Fruit fly (Drosophila melanogaster) whole organism, wandering third instar larva: Measurements from ENCODE around the gene CG18666.

Experiments
- Abd-B ChIP-seq: fragments of >200 bp; optimal IDR thresholded peaks from 2 replicates; lab custom pipeline; 2017; ENCODE audit warnings: missing biosample characterization, missing genetic modification characterization
- CG32264 ChIP-seq: fragments of 200-800 bp; sonication (Bioruptor generic); optimal IDR thresholded peaks from 2 replicates; lab custom pipeline; 2016; ENCODE audit warnings: missing biosample characterization, missing genetic modification characterization
- CG9705 ChIP-seq: fragments of 200-800 bp; sonication (Bioruptor generic); optimal IDR thresholded peaks from 2 replicates; lab custom pipeline; 2018; ENCODE audit warnings: missing biosample characterization, mild to moderate bottlenecking, missing genetic modification characterization
- CrebA ChIP-seq: fragments of 200-800 bp; sonication (Bioruptor generic); optimal IDR thresholded peaks from 2 replicates; lab custom pipeline; 2016; ENCODE audit warnings: missing biosample characterization, mild to moderate bottlenecking, missing genetic modification characterization, borderline replicate concordance
- Dfd ChIP-seq: fragments of >200 bp; optimal IDR thresholded peaks from 2 replicates; lab custom pipeline; 2017; ENCODE audit warnings: missing biosample characterization, missing genetic modification characterization
- Dif ChIP-seq: fragments of 200-275, 200-300 bp; sonication (Bioruptor generic); optimal IDR thresholded peaks from 2 replicates; lab custom pipeline; 2018; ENCODE audit warnings: missing biosample characterization, missing genetic modification characterization; ENCODE audit not compliant: partially characterized antibody
- GATAd ChIP-seq: sonication (Bioruptor generic); optimal IDR thresholded peaks from 2 replicates; lab custom pipeline; 2016; ENCODE audit warnings: missing biosample characterization, missing genetic modification characterization
- HLH106 ChIP-seq: fragments of 200-800 bp; optimal IDR thresholded peaks from 3 replicates; lab custom pipeline; 2019; ENCODE audit warnings: missing biosample characterization, mild to moderate bottlenecking, missing genetic modification characterization, moderate library complexity
- Jra ChIP-seq: sonication (Bioruptor generic); optimal IDR thresholded peaks from 2 replicates; lab custom pipeline; 2016; ENCODE audit warnings: missing biosample characterization, missing genetic modification characterization
- Myc ChIP-seq: fragments of >200 bp; optimal IDR thresholded peaks from 2 replicates; lab custom pipeline; 2017
- N ChIP-seq: fragments of >200 bp; optimal IDR thresholded peaks from 2 replicates; lab custom pipeline; 2018; ENCODE audit warnings: missing biosample characterization, missing external identifiers, missing genetic modification characterization
- OdsH ChIP-seq: fragments of 200-800 bp; sonication (Bioruptor generic); optimal IDR thresholded peaks from 2 replicates; lab custom pipeline; 2016; ENCODE audit warnings: missing biosample characterization, mild to moderate bottlenecking, missing genetic modification characterization
- Rel ChIP-seq, 2 experiments: fragments of 200-800 bp; sonication (Bioruptor generic) in 1 of 2; optimal IDR thresholded peaks; 2 replicates in 1 of 2; 3 replicates in 1 of 2; lab custom pipeline; 2016 to 2019; ENCODE audit warnings: mild to moderate bottlenecking in 2 of 2, missing biosample characterization in 2 of 2, missing genetic modification characterization in 2 of 2, moderate library complexity in 1 of 2
- Sp1 ChIP-seq: fragments of 200-800 bp; sonication (Bioruptor generic); optimal IDR thresholded peaks from 3 replicates; lab custom pipeline; 2019; ENCODE audit warnings: missing biosample characterization, mild to moderate bottlenecking, missing genetic modification characterization, moderate library complexity
- Vsx2 ChIP-seq: fragments of 200-300, 225-300 bp; sonication (Bioruptor generic); optimal IDR thresholded peaks from 2 replicates; lab custom pipeline; 2018; ENCODE audit warnings: missing biosample characterization, missing genetic modification characterization; ENCODE audit not compliant: partially characterized antibody
- br ChIP-seq: fragments of 200-800 bp; sonication (Bioruptor generic); optimal IDR thresholded peaks from 2 replicates; lab custom pipeline; 2016; ENCODE audit warnings: missing biosample characterization, missing genetic modification characterization
- brk ChIP-seq: fragments of 200-800 bp; sonication (Bioruptor generic); optimal IDR thresholded peaks from 2 replicates; lab custom pipeline; 2016; ENCODE audit warnings: missing biosample characterization, mild to moderate bottlenecking, missing genetic modification characterization
- dl ChIP-seq, 2 experiments: fragments of 175-275, 200-275 bp in 1 of 2; fragments of 200-275 bp in 1 of 2; sonication (Bioruptor generic); optimal IDR thresholded peaks; lab custom pipeline; 2018; ENCODE audit warnings: mild to moderate bottlenecking in 2 of 2, missing biosample characterization in 2 of 2, missing genetic modification characterization in 2 of 2, moderate library complexity in 2 of 2; ENCODE audit not compliant: partially characterized antibody in 2 of 2, insufficient read depth in 1 of 2
- dmrt93B ChIP-seq: fragments of 200-800 bp; sonication (Bioruptor generic); optimal IDR thresholded peaks from 2 replicates; lab custom pipeline; 2018; ENCODE audit warnings: missing biosample characterization, mild to moderate bottlenecking, missing genetic modification characterization
- dsf ChIP-seq: sonication (Bioruptor generic); optimal IDR thresholded peaks from 2 replicates; lab custom pipeline; 2016; ENCODE audit warnings: missing biosample characterization, missing genetic modification characterization, borderline replicate concordance
- ey ChIP-seq: fragments of 200-800 bp; sonication (Bioruptor generic); optimal IDR thresholded peaks from 2 replicates; lab custom pipeline; 2016; ENCODE audit warnings: missing biosample characterization, missing genetic modification characterization
- foxo ChIP-seq, 2 experiments: fragments of 200-800 bp; sonication (Bioruptor generic); optimal IDR thresholded peaks; 2 replicates in 1 of 2; 3 replicates in 1 of 2; lab custom pipeline; 2016 to 2017; ENCODE audit warnings: missing biosample characterization in 2 of 2, missing genetic modification characterization in 2 of 2
- fru ChIP-seq: fragments of 200-800 bp; sonication (Bioruptor generic); optimal IDR thresholded peaks from 3 replicates; lab custom pipeline; 2016; ENCODE audit warnings: missing biosample characterization, mild to moderate bottlenecking, missing genetic modification characterization
- h ChIP-seq: fragments of 200-800 bp; sonication (Bioruptor generic); optimal IDR thresholded peaks from 3 replicates; lab custom pipeline; 2016; ENCODE audit warnings: missing biosample characterization, mild to moderate bottlenecking, missing genetic modification characterization
- jim ChIP-seq: fragments of 175-275, 200-325 bp; sonication (Bioruptor generic); optimal IDR thresholded peaks from 2 replicates; lab custom pipeline; 2016; ENCODE audit warnings: missing biosample characterization, mild to moderate bottlenecking, missing genetic modification characterization
- lola ChIP-seq: fragments of >200 bp; optimal IDR thresholded peaks from 2 replicates; lab custom pipeline; 2017; ENCODE audit warnings: missing biosample characterization, missing genetic modification characterization
- pan ChIP-seq: fragments of >200 bp; optimal IDR thresholded peaks from 2 replicates; lab custom pipeline; 2017
- psq ChIP-seq: fragments of 200-800 bp; sonication (Bioruptor generic); optimal IDR thresholded peaks from 3 replicates; lab custom pipeline; 2017; ENCODE audit warnings: missing biosample characterization, mild to moderate bottlenecking, missing genetic modification characterization, moderate library complexity
- rgr ChIP-seq: fragments of 200-800 bp; sonication (Bioruptor generic); optimal IDR thresholded peaks from 3 replicates; lab custom pipeline; 2016; ENCODE audit warnings: missing biosample characterization, mild to moderate bottlenecking, missing genetic modification characterization
- sv ChIP-seq: fragments of 200-800 bp; sonication (Bioruptor generic); optimal IDR thresholded peaks from 3 replicates; lab custom pipeline; 2016; ENCODE audit warnings: missing biosample characterization, missing genetic modification characterization
- tai ChIP-seq: sonication (Bioruptor generic); optimal IDR thresholded peaks from 2 replicates; lab custom pipeline; 2016; ENCODE audit warnings: missing biosample characterization, missing genetic modification characterization
- usp ChIP-seq: fragments of >200 bp; optimal IDR thresholded peaks from 2 replicates; lab custom pipeline; 2017; ENCODE audit warnings: missing biosample characterization, missing genetic modification characterization
- woc ChIP-seq: sonication (Bioruptor generic); optimal IDR thresholded peaks from 2 replicates; lab custom pipeline; 2016; ENCODE audit warnings: missing biosample characterization, mild to moderate bottlenecking, missing genetic modification characterization

Gene CG18666

DNA sequence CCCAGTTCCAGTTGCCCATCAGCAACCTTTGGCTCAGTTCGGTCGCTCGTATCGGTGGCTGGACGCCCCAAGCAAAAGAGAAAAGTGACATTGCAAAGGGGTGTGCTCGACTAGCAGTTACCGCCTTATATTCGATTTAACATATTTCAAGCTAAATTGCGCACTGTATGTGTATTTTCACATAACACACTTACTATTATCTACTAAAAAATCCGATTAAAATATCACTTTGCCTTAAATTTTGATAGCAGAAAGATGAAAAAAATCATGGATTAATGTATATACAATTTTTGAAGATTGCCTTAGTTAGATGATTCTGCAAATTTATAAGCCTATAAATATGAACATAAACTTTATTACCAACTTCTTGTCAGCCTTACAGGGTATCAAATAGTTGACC is 13.0 kb upstream of the CG18666 start:
- TF ChIP-seq CG32264 (GFP tag; lab: Kevin White, UChicago) (no peak), brk (GFP tag; lab: Kevin White, UChicago) (no peak), foxo (GFP tag; optimal IDR thresholded peaks at IDR 0.05; lab: Kevin White, UChicago) (peak in 1 of 2 experiments; percentile 31), Dif (no peak), woc (GFP tag; lab: Kevin White, UChicago) (peak; percentile 66), OdsH (GFP tag; lab: Kevin White, UChicago) (peak; percentile 41), h (GFP tag; lab: Kevin White, UChicago) (peak; percentile 24), psq (GFP tag; lab: Kevin White, UChicago) (peak; percentile 29), dmrt93B (GFP tag; lab: Kevin White, UChicago) (peak; percentile 16), ey (GFP tag; lab: Kevin White, UChicago) (peak; percentile 1), fru (peak; percentile 25), rgr (no peak), Sp1 (no peak), usp (GFP tag; lab: Kevin White, UChicago) (no peak), GATAd (GFP tag; lab: Kevin White, UChicago) (no peak)

DNA sequence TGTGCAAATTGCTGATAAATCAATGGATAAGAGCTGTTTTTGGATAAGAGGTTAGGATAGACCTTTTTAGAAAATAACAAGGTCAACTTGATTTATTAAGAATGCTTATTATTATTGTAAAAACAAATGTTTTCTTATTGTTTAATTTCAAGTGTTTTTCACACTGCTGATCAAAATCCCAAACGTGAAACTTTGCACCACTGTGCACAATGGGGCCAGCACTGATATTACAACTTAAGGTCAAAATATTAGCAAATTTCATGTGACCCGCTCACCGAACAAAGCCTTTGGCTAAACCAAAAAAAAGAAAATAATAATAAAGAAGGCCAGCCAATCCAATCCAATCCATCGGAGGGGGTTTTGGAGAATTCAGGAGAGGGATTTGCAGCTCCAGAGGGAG is 11.8 kb upstream of the CG18666 start:
- TF ChIP-seq sv (GFP tag; lab: Kevin White, UChicago), result no peak
- peak; percentile 19 for TF ChIP-seq fru
- TF ChIP-seq Myc (lab: Kevin White, UChicago), result no peak
- TF ChIP-seq br, result no peak
- TF ChIP-seq CrebA (GFP tag; lab: Kevin White, UChicago), result no peak
- TF ChIP-seq pan (lab: Kevin White, UChicago), result no peak
- TF ChIP-seq h (GFP tag; lab: Kevin White, UChicago), result peak; percentile 9
- TF ChIP-seq foxo (GFP tag; optimal IDR thresholded peaks at IDR 0.05; lab: Kevin White, UChicago), result peak in 1 of 2 experiments; percentile 23
- no peak for TF ChIP-seq dmrt93B (GFP tag; lab: Kevin White, UChicago)
- TF ChIP-seq CG9705, result no peak
- TF ChIP-seq CG32264 (GFP tag; lab: Kevin White, UChicago), result no peak
- TF ChIP-seq Rel (GFP tag; optimal IDR thresholded peaks at IDR 0.05; lab: Kevin White, UChicago), result no peak
- TF ChIP-seq Rel (tag; optimal IDR thresholded peaks at IDR 0.05; lab: Kevin White, UChicago), result no peak
- no peak for TF ChIP-seq Dfd (GFP tag; lab: Kevin White, UChicago)
- no peak for TF ChIP-seq HLH106 (tag; lab: Kevin White, UChicago)
- TF ChIP-seq Sp1, result no peak
- TF ChIP-seq lola (GFP tag; lab: Kevin White, UChicago), result no peak
- no peak for TF ChIP-seq N (GFP tag; lab: Kevin White, UChicago)
- no peak for TF ChIP-seq ey (GFP tag; lab: Kevin White, UChicago)
- TF ChIP-seq psq (GFP tag; lab: Kevin White, UChicago), result no peak
- no peak for TF ChIP-seq Jra (GFP tag; lab: Kevin White, UChicago)
- TF ChIP-seq rgr, result peak; percentile 22
- TF ChIP-seq tai, result no peak
- TF ChIP-seq Vsx2 (GFP tag; lab: Kevin White, UChicago), result no peak
- no peak for TF ChIP-seq OdsH (GFP tag; lab: Kevin White, UChicago)

DNA sequence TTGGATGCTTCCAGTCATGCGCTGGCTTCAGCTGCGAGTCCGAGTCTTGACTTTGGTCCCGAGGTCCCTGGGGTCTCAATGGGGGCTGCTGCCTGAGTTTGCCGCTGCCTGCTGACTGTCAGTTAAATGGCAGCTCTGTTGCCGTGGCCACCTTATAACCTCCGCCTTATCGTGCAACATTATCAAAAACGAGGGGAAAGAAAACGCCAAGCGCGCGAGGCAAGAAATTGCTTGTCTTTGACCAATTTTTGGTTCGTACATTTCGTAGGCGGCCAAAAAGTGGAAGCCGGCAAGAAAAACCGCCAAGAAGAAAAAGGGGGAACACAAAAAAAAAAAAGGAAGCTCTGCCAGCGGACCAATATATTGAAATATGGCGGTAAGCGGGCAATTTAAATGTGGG is 10.7 kb upstream of the CG18666 start:
- TF ChIP-seq HLH106 (tag; lab: Kevin White, UChicago), result no peak
- no peak for TF ChIP-seq pan (lab: Kevin White, UChicago)
- no peak for TF ChIP-seq foxo (GFP tag; optimal IDR thresholded peaks at IDR 0.05; lab: Kevin White, UChicago)
- TF ChIP-seq N (GFP tag; lab: Kevin White, UChicago), result no peak
- TF ChIP-seq dsf (GFP tag; lab: Kevin White, UChicago), result no peak
- TF ChIP-seq brk (GFP tag; lab: Kevin White, UChicago), result peak; percentile 1
- TF ChIP-seq dmrt93B (GFP tag; lab: Kevin White, UChicago), result no peak
- no peak for TF ChIP-seq psq (GFP tag; lab: Kevin White, UChicago)
- no peak for TF ChIP-seq usp (GFP tag; lab: Kevin White, UChicago)
- no peak for TF ChIP-seq dl (GFP tag; optimal IDR thresholded peaks at IDR 0.05; lab: Kevin White, UChicago; ENCODE audit: insufficient read depth in 1 of 2, partially characterized antibody in 2 of 2)
- TF ChIP-seq CG9705, result no peak
- peak; percentile 15 for TF ChIP-seq fru
- no peak for TF ChIP-seq GATAd (GFP tag; lab: Kevin White, UChicago)

DNA sequence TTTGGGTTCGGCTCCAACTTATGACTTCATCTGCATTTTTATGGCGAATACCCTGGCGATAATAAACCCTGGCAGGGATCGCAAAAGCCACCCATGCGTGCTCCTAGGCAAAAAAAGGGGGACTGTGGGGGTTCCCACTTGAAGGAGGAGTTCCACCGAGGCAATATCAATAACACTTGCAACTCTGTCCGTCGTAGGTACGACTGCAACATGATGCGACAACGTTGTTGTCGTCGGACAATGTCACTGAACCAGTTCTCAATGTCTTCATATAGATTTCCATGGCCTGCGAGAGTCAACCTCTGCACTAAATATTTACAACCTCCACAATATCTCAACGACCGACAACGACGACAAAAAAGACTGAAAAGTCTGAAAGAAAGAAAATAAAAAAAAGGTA is 7.4 kb upstream of the CG18666 start:
- TF ChIP-seq CG32264 (GFP tag; lab: Kevin White, UChicago) (no peak), dl (GFP tag; optimal IDR thresholded peaks at IDR 0.05; lab: Kevin White, UChicago; ENCODE audit: insufficient read depth in 1 of 2, partially characterized antibody in 2 of 2) (no peak), brk (GFP tag; lab: Kevin White, UChicago) (no peak), Abd-B (no peak), tai (no peak), OdsH (GFP tag; lab: Kevin White, UChicago) (no peak), ey (GFP tag; lab: Kevin White, UChicago) (no peak), HLH106 (tag; lab: Kevin White, UChicago) (no peak), lola (GFP tag; lab: Kevin White, UChicago) (no peak), woc (GFP tag; lab: Kevin White, UChicago) (no peak), Rel (GFP tag; optimal IDR thresholded peaks at IDR 0.05; lab: Kevin White, UChicago) (no peak), Rel (tag; optimal IDR thresholded peaks at IDR 0.05; lab: Kevin White, UChicago) (no peak), Dif (no peak), CG9705 (no peak), Sp1 (no peak), jim (no peak)
